Worm (Caenorhabditis elegans): ENCODE data around the gene R05G6.1.
A peak's percentile ranks its signal among the peaks of the same experiment; 100 is the strongest.

- no peak for TF ChIP-seq ZK546.5 (tag; optimal IDR thresholded peaks at IDR 0.05)
- no peak for TF ChIP-seq nhr-237 (tag; optimal IDR thresholded peaks at IDR 0.05)
- TF ChIP-seq ama-1 (optimal IDR thresholded peaks at IDR 0.05) = no peak
- peak; percentile 82 for TF ChIP-seq snpc-4 (tag; optimal IDR thresholded peaks at IDR 0.05)
- TF ChIP-seq lin-39 (tag; optimal IDR thresholded peaks at IDR 0.05) = no peak
- TF ChIP-seq R02D3.7 (tag; optimal IDR thresholded peaks at IDR 0.05) = no peak
Observed at ce11 chrIV:7486201-7486947, 46.1 kb upstream of the R05G6.1 start, which contains the start of the genes his-61 and his-62.
